Worm (Caenorhabditis elegans): ENCODE data around the gene islo-1.
"Not testable (repeated sequence)": the region's sequence is repeated elsewhere in the genome, so short reads cannot be mapped to it uniquely, and the experiment has no call there.

The islo-1 gene

ce11 chrIV:8136005-8136512 lies at the start of gene islo-1, which contains the start of gene isp-1:
Gene islo-1 (plus strand): TSS chrIV:8136389.
Gene isp-1 (minus strand): TSS chrIV:8136055.
- TF ChIP-seq unc-62 (GFP tag; optimal IDR thresholded peaks at IDR 0.05): no peak

ce11 chrIV:8086552-8086951 lies 49.6 kb upstream of the islo-1 start, which contains the start of gene nsy-7:
Gene nsy-7 (minus strand): TSS chrIV:8086652.
- no peak for TF ChIP-seq unc-62 (GFP tag; optimal IDR thresholded peaks at IDR 0.05)

- no peak for TF ChIP-seq unc-62 (GFP tag; optimal IDR thresholded peaks at IDR 0.05)
Measured at ce11 chrIV:8091539-8091938, 44.6 kb upstream of the islo-1 start.

ce11 chrIV:8096375-8096774 lies 39.8 kb upstream of the islo-1 start:
- TF ChIP-seq unc-62 (GFP tag; optimal IDR thresholded peaks at IDR 0.05): no peak

- TF ChIP-seq unc-62 (GFP tag; optimal IDR thresholded peaks at IDR 0.05): no peak
Measured at ce11 chrIV:8099601-8100000, 36.6 kb upstream of the islo-1 start, which contains the start of gene Y42H9AR.2. Gene Y42H9AR.2 (plus strand): TSS chrIV:8099901.

- no peak for TF ChIP-seq unc-62 (GFP tag; optimal IDR thresholded peaks at IDR 0.05)
Measured at ce11 chrIV:8102231-8102630, 34.0 kb upstream of the islo-1 start, which contains the start of gene Y42H9AR.5. Gene Y42H9AR.5 (plus strand): TSS chrIV:8102531.

ce11 chrIV:8103196-8103595 lies 33.0 kb upstream of the islo-1 start:
- no peak for TF ChIP-seq unc-62 (GFP tag; optimal IDR thresholded peaks at IDR 0.05)

ce11 chrIV:8105083-8105482 lies 31.1 kb upstream of the islo-1 start:
- no peak for TF ChIP-seq unc-62 (GFP tag; optimal IDR thresholded peaks at IDR 0.05)

- TF ChIP-seq unc-62 (GFP tag; optimal IDR thresholded peaks at IDR 0.05): no peak
Measured at ce11 chrIV:8107502-8107901, 28.7 kb upstream of the islo-1 start, which contains the start of gene rabs-5. Gene rabs-5 (minus strand): TSS chrIV:8107602.

ce11 chrIV:8112187-8112586 lies 24.0 kb upstream of the islo-1 start, which contains the start of gene Y42H9AR.4:
Gene Y42H9AR.4 (minus strand): TSS chrIV:8112218.
- TF ChIP-seq unc-62 (GFP tag; optimal IDR thresholded peaks at IDR 0.05): no peak

ce11 chrIV:8112646-8113045 lies 23.5 kb upstream of the islo-1 start:
- TF ChIP-seq unc-62 (GFP tag; optimal IDR thresholded peaks at IDR 0.05): no peak

ce11 chrIV:8113161-8113560 lies 23.0 kb upstream of the islo-1 start, which contains the start of gene Y42H9AR.1:
Gene Y42H9AR.1 (plus strand): TSS chrIV:8113393.
- no peak for TF ChIP-seq unc-62 (GFP tag; optimal IDR thresholded peaks at IDR 0.05)

- TF ChIP-seq unc-62 (GFP tag; optimal IDR thresholded peaks at IDR 0.05): no peak
Measured at ce11 chrIV:8114535-8114934, 21.7 kb upstream of the islo-1 start.

ce11 chrIV:8115462-8115861 lies 20.7 kb upstream of the islo-1 start, which contains the start of gene irld-8:
Gene irld-8 (plus strand): TSS chrIV:8115762.
- TF ChIP-seq unc-62 (GFP tag; optimal IDR thresholded peaks at IDR 0.05): no peak

ce11 chrIV:8118790-8119189 lies 17.4 kb upstream of the islo-1 start, which contains the start of gene F42G8.8:
Gene F42G8.8 (plus strand): TSS chrIV:8119090.
- TF ChIP-seq unc-62 (GFP tag; optimal IDR thresholded peaks at IDR 0.05): no peak

ce11 chrIV:8122349-8122748 lies 13.8 kb upstream of the islo-1 start, which contains the start of gene erp-44.3:
Gene erp-44.3 (plus strand): TSS chrIV:8122649.
- TF ChIP-seq unc-62 (GFP tag; optimal IDR thresholded peaks at IDR 0.05): not testable (repeated sequence)

ce11 chrIV:8126902-8127301 lies 9.3 kb upstream of the islo-1 start, which contains the start of gene ceph-41:
Gene ceph-41 (plus strand): TSS chrIV:8127202.
- no peak for TF ChIP-seq unc-62 (GFP tag; optimal IDR thresholded peaks at IDR 0.05)

All from whole organism, dauer.